Fruit fly (Drosophila melanogaster): Measurements from ENCODE around the gene CG42557.

Gene CG42557

DNA sequence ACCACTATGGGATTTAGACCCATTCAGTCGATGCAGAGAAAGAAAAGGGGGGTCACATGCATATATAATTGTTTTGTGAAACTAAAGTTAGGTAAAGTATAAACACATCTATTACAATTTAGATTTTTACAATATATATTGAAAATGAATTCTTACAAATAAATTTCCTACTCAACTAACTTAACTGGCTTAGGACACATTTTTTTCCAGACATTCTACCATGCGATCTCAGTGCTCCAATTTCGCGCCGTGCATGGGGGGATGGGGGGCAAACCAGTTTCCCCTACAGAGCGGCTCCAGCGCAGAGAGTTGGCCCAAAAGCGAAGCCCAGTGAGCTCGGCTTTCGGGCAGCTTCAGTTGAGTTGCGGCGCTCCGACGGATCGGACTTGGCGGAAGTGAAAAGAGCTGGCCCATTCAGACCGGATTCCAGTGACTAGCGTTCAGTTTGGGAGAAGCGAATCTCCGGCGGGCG is 50.0 kb downstream of the CG42557 start, which contains the start of gene CG7896 (continued):
- peak; percentile 94 for TF ChIP-seq row (GFP tag; IDR thresholded peaks at IDR 0.05)
- TF ChIP-seq CG12659 (GFP tag; optimal IDR thresholded peaks at IDR 0.05), result peak; percentile 61
- peak; percentile 74; the same call in 2 of the 3 replicates for TF ChIP-seq CG3726 (GFP tag; IDR thresholded peaks at IDR 0.05)
- peak; percentile 39 for TF ChIP-seq ewg (GFP tag; optimal IDR thresholded peaks at IDR 0.05)
- TF ChIP-seq Atf-2 (GFP tag; optimal IDR thresholded peaks at IDR 0.05), result no peak
- peak; percentile 42 for TF ChIP-seq CG1529 (GFP tag; optimal IDR thresholded peaks at IDR 0.05)
- TF ChIP-seq CG9215 (GFP tag; IDR thresholded peaks at IDR 0.05), result peak; percentile 78
- TF ChIP-seq grau (tag; optimal IDR thresholded peaks at IDR 0.05), result peak; percentile 69
- TF ChIP-seq CG32772 (GFP tag; IDR thresholded peaks at IDR 0.05), result peak; percentile 78
- TF ChIP-seq Jarid2 (GFP tag; optimal IDR thresholded peaks at IDR 0.05), result peak; percentile 53
- peak; percentile 53 for TF ChIP-seq sug (tag; optimal IDR thresholded peaks at IDR 0.05)
- TF ChIP-seq CG1603 (tag; optimal IDR thresholded peaks at IDR 0.05), result peak; percentile 31
- no peak for TF ChIP-seq CG34224 (GFP tag; IDR thresholded peaks at IDR 0.05; ENCODE audit: partially characterized antibody)
- no peak for TF ChIP-seq dati (GFP tag; IDR thresholded peaks at IDR 0.05)
- no peak for TF ChIP-seq Dad (GFP tag; optimal IDR thresholded peaks at IDR 0.05)
- peak; percentile 71 for TF ChIP-seq Deaf1 (tag; optimal IDR thresholded peaks at IDR 0.05)
- TF ChIP-seq CG15011 (GFP tag; optimal IDR thresholded peaks at IDR 0.05), result peak; percentile 40
- TF ChIP-seq CG15601 (tag; optimal IDR thresholded peaks at IDR 0.05), result peak; percentile 62
- TF ChIP-seq CG15514 (GFP tag; optimal IDR thresholded peaks at IDR 0.05), result peak; percentile 48
- no peak for TF ChIP-seq Elba2 (GFP tag; optimal IDR thresholded peaks at IDR 0.05)
- peak; percentile 81 for TF ChIP-seq CG14441 (GFP tag; IDR thresholded peaks at IDR 0.05)
- TF ChIP-seq CG10543 (GFP tag; optimal IDR thresholded peaks at IDR 0.05), result peak; percentile 74
- TF ChIP-seq nerfin-1 (tag; optimal IDR thresholded peaks at IDR 0.05), result peak; percentile 45
- TF ChIP-seq yki (optimal IDR thresholded peaks at IDR 0.05), result no peak
- TF ChIP-seq CG3847 (GFP tag; IDR thresholded peaks at IDR 0.05), result peak; percentile 75
- TF ChIP-seq vvl (GFP tag; IDR thresholded peaks at IDR 0.05), result peak; percentile 90
- TF ChIP-seq Oaz (GFP tag; IDR thresholded peaks at IDR 0.05), result peak; percentile 82
- TF ChIP-seq Adf1 (GFP tag; IDR thresholded peaks at IDR 0.05), result peak; percentile 31; the same call in 1 of the 2 replicates
- peak; percentile 45; the same call in 1 of the 2 replicates for TF ChIP-seq toy (GFP tag; IDR thresholded peaks at IDR 0.05)
- TF ChIP-seq hbn (GFP tag; IDR thresholded peaks at IDR 0.05; ENCODE audit: partially characterized antibody), result no peak
- TF ChIP-seq twi (tag; optimal IDR thresholded peaks at IDR 0.05), result peak; percentile 33
- TF ChIP-seq B-H2 (GFP tag; optimal IDR thresholded peaks at IDR 0.05), result peak; percentile 4
- 0 out of 2 replicates have a peak, but pooled peaks have one; percentile 52 for TF ChIP-seq Nf-YA (GFP tag; IDR thresholded peaks at IDR 0.05)
- TF ChIP-seq CG8478 (optimal IDR thresholded peaks at IDR 0.05), result no peak
- no peak for TF ChIP-seq CG33213 (GFP tag; optimal IDR thresholded peaks at IDR 0.05)
- TF ChIP-seq CG8281 (tag; optimal IDR thresholded peaks at IDR 0.05), result peak; percentile 29
- TF ChIP-seq ara (GFP tag; IDR thresholded peaks at IDR 0.05), result peak; percentile 68
- peak; percentile 58 for TF ChIP-seq unpg (GFP tag; optimal IDR thresholded peaks at IDR 0.05)
- TF ChIP-seq ranshi (GFP tag; IDR thresholded peaks at IDR 0.05), result peak; percentile 67; the same call in 1 of the 2 replicates
- peak; percentile 41 for TF ChIP-seq fd3F (GFP tag; optimal IDR thresholded peaks at IDR 0.05)
- TF ChIP-seq CG10274 (GFP tag; optimal IDR thresholded peaks at IDR 0.05), result peak; percentile 8
- TF ChIP-seq Atf3 (GFP tag; optimal IDR thresholded peaks at IDR 0.05), result no peak
- TF ChIP-seq Atf6 (GFP tag; IDR thresholded peaks at IDR 0.05), result peak; percentile 80
- TF ChIP-seq nerfin-2 (GFP tag; IDR thresholded peaks at IDR 0.05; ENCODE audit: partially characterized antibody), result no peak
- TF ChIP-seq rib (GFP tag; IDR thresholded peaks at IDR 0.05), result 0 out of 2 replicates have a peak, but pooled peaks have one; percentile 22
- no peak for TF ChIP-seq Hr39 (optimal IDR thresholded peaks at IDR 0.05)
- no peak for TF ChIP-seq pfk (GFP tag; optimal IDR thresholded peaks at IDR 0.05)
- TF ChIP-seq CG10321 (GFP tag; IDR thresholded peaks at IDR 0.05), result 0 out of 2 replicates have a peak, but pooled peaks have one; percentile 5
- TF ChIP-seq CG11093 (GFP tag; IDR thresholded peaks at IDR 0.05), result peak; percentile 78
- TF ChIP-seq Med (GFP tag), result peak; percentile 87
- TF ChIP-seq CG31441 (GFP tag; IDR thresholded peaks at IDR 0.05), result peak; percentile 84
